Fruit fly (Drosophila melanogaster) whole organism, prepupa: ENCODE data around the gene tara.
"Not testable (repeated sequence)": the region's sequence is repeated elsewhere in the genome, so short reads cannot be mapped to it uniquely, and the experiment has no call there.

ENCODE experiments used
- Blimp-1 ChIP-seq: fragments of 200-800 bp; sonication (Bioruptor generic); optimal IDR thresholded peaks from 3 replicates; lab custom pipeline; 2017; ENCODE audit warnings: missing biosample characterization, missing genetic modification characterization, mild to moderate bottlenecking, moderate library complexity, missing genetic modification reagents
- CG10631 ChIP-seq: fragments of 200-800 bp; sonication (Bioruptor generic); optimal IDR thresholded peaks from 2 replicates; lab custom pipeline; 2016; ENCODE audit warnings: missing biosample characterization, missing genetic modification characterization
- CG10669 ChIP-seq: fragments of 200-800 bp; sonication (Bioruptor generic); optimal IDR thresholded peaks from 3 replicates; lab custom pipeline; 2018; ENCODE audit warnings: missing biosample characterization, mild to moderate bottlenecking, missing genetic modification characterization, moderate library complexity
- CG11294 ChIP-seq: fragments of 200-800 bp; sonication (Bioruptor generic); IDR thresholded peaks from 2 replicates; pipeline ENCODE4 v1.3.6; 2022; ENCODE audit warnings: missing biosample characterization, missing genetic modification characterization
- CG11762 ChIP-seq: fragments of 200-800 bp; sonication (Bioruptor generic); optimal IDR thresholded peaks from 3 replicates; lab custom pipeline; 2016; ENCODE audit warnings: missing biosample characterization, missing genetic modification characterization; ENCODE audit not compliant: insufficient read depth
- CG15336 ChIP-seq: fragments of 200-800 bp; sonication (Bioruptor generic); IDR thresholded peaks from 2 replicates; pipeline ENCODE4 v1.3.6; 2022; ENCODE audit warnings: missing biosample characterization, missing genetic modification characterization
- CG1621 ChIP-seq: fragments of 200-800 bp; sonication (Bioruptor generic); optimal IDR thresholded peaks from 3 replicates; lab custom pipeline; 2018; ENCODE audit warnings: missing biosample characterization, mild to moderate bottlenecking, missing genetic modification characterization
- CG3032 ChIP-seq: fragments of 200-800 bp; optimal IDR thresholded peaks from 2 replicates; lab custom pipeline; 2019; ENCODE audit warnings: missing biosample characterization, mild to moderate bottlenecking, missing genetic modification characterization, moderate library complexity
- CG32006 ChIP-seq: fragments of 200-800 bp; sonication (Bioruptor generic); optimal IDR thresholded peaks from 3 replicates; lab custom pipeline; 2017; ENCODE audit warnings: missing biosample characterization, mild to moderate bottlenecking, missing genetic modification characterization
- CG3919 ChIP-seq: fragments of 200-800 bp; sonication (Bioruptor generic); optimal IDR thresholded peaks from 3 replicates; lab custom pipeline; 2016; ENCODE audit warnings: missing biosample characterization, missing genetic modification characterization
- CG4318 ChIP-seq: fragments of 200-800 bp; sonication (Bioruptor generic); optimal IDR thresholded peaks from 3 replicates; lab custom pipeline; 2017; ENCODE audit warnings: missing biosample characterization, mild to moderate bottlenecking, missing genetic modification characterization
- CG6163 ChIP-seq: fragments of 200-800 bp; sonication (Bioruptor generic); IDR thresholded peaks from 3 replicates; pipeline ENCODE4 v1.3.6; 2022; ENCODE audit warnings: missing biosample characterization, missing genetic modification characterization
- CG6276 ChIP-seq: fragments of 200-800 bp; sonication (Bioruptor generic); optimal IDR thresholded peaks from 2 replicates; lab custom pipeline; 2017; ENCODE audit warnings: missing biosample characterization, mild to moderate bottlenecking, missing genetic modification characterization
- CG6792 ChIP-seq: fragments of 200-800 bp; sonication (Bioruptor generic); optimal IDR thresholded peaks from 3 replicates; lab custom pipeline; 2016; ENCODE audit warnings: missing biosample characterization, missing genetic modification characterization
- CG7368 ChIP-seq: fragments of 200-800 bp; sonication (Bioruptor generic); optimal IDR thresholded peaks from 3 replicates; lab custom pipeline; 2016; ENCODE audit warnings: missing biosample characterization, missing genetic modification characterization
- CG8319 ChIP-seq: fragments of 200-800 bp; sonication (Bioruptor generic); optimal IDR thresholded peaks from 3 replicates; lab custom pipeline; 2016; ENCODE audit warnings: missing biosample characterization, missing genetic modification characterization
- CG8632 ChIP-seq: fragments of 200-800 bp; sonication (Bioruptor generic); optimal IDR thresholded peaks from 3 replicates; lab custom pipeline; 2016; ENCODE audit warnings: missing biosample characterization, missing genetic modification characterization
- Eip75B ChIP-seq: fragments of 200-800 bp; sonication (Bioruptor generic); optimal IDR thresholded peaks from 3 replicates; lab custom pipeline; 2016; ENCODE audit warnings: missing biosample characterization, missing genetic modification characterization
- Eip78C ChIP-seq: fragments of 200-800 bp; sonication (Bioruptor generic); peaks from one replicate; lab custom pipeline; 2016; ENCODE audit warnings: missing biosample characterization, missing genetic modification characterization
- Ets21C ChIP-seq: fragments of 200-800 bp; sonication (Bioruptor generic); optimal IDR thresholded peaks from 3 replicates; lab custom pipeline; 2016; ENCODE audit warnings: missing biosample characterization, missing genetic modification characterization
- Ets96B ChIP-seq: fragments of 200-800 bp; optimal IDR thresholded peaks from 2 replicates; lab custom pipeline; 2019; ENCODE audit warnings: missing biosample characterization, mild to moderate bottlenecking, missing genetic modification characterization, moderate library complexity
- Gug ChIP-seq: fragments of 200-800 bp; sonication (Bioruptor generic); IDR thresholded peaks from 2 replicates; pipeline ENCODE4 v1.3.6; 2022; ENCODE audit warnings: missing biosample characterization, missing genetic modification characterization
- Hr38 ChIP-seq: sonication (Bioruptor generic); optimal IDR thresholded peaks from 2 replicates; lab custom pipeline; 2016; ENCODE audit warnings: missing biosample characterization, missing genetic modification characterization
- Hr39 ChIP-seq: fragments of 200-800 bp; sonication (Bioruptor generic); optimal IDR thresholded peaks from 2 replicates; lab custom pipeline; 2016; ENCODE audit warnings: missing biosample characterization, missing genetic modification characterization
- Hr4 ChIP-seq: fragments of 200-800 bp; sonication (Bioruptor generic); optimal IDR thresholded peaks from 3 replicates; lab custom pipeline; 2016; ENCODE audit warnings: missing biosample characterization, missing genetic modification characterization
- Met ChIP-seq: fragments of 200-800 bp; sonication (Bioruptor generic); optimal IDR thresholded peaks from 3 replicates; lab custom pipeline; 2016; ENCODE audit warnings: missing biosample characterization, missing genetic modification characterization
- Sox102F ChIP-seq: fragments of 200-800 bp; sonication (Bioruptor generic); optimal IDR thresholded peaks from 2 replicates; lab custom pipeline; 2016; ENCODE audit warnings: missing biosample characterization, mild to moderate bottlenecking, missing genetic modification characterization
- Sox14 ChIP-seq: fragments of 200-800 bp; sonication (Bioruptor generic); optimal IDR thresholded peaks from 3 replicates; lab custom pipeline; 2016; ENCODE audit warnings: missing biosample characterization, missing genetic modification characterization
- achi ChIP-seq: fragments of 200-800 bp; sonication (Bioruptor generic); optimal IDR thresholded peaks from 3 replicates; lab custom pipeline; 2016; ENCODE audit warnings: missing biosample characterization, missing genetic modification characterization
- acj6 ChIP-seq: fragments of 200-800 bp; sonication (Bioruptor generic); optimal IDR thresholded peaks from 3 replicates; lab custom pipeline; 2016; ENCODE audit warnings: missing biosample characterization, missing genetic modification characterization
- cyc ChIP-seq: fragments of 200-800 bp; sonication (Bioruptor generic); optimal IDR thresholded peaks from 3 replicates; lab custom pipeline; 2016; ENCODE audit warnings: missing biosample characterization, missing genetic modification characterization
- dac ChIP-seq: fragments of 200-800 bp; sonication (Bioruptor generic); optimal IDR thresholded peaks from 2 replicates; lab custom pipeline; 2017; ENCODE audit warnings: missing biosample characterization, mild to moderate bottlenecking, missing genetic modification characterization
- eg ChIP-seq: fragments of 200-800 bp; sonication (Bioruptor generic); IDR thresholded peaks from 3 replicates; pipeline ENCODE4 v1.3.6; 2022; ENCODE audit warnings: missing biosample characterization, missing genetic modification characterization
- fd85E ChIP-seq: fragments of 200-800 bp; sonication (Bioruptor generic); optimal IDR thresholded peaks from 3 replicates; lab custom pipeline; 2016; ENCODE audit warnings: missing biosample characterization, missing genetic modification characterization
- pdm3 ChIP-seq: fragments of 200-800 bp; sonication (Bioruptor generic); optimal IDR thresholded peaks from 3 replicates; lab custom pipeline; 2016; ENCODE audit warnings: missing biosample characterization, missing genetic modification characterization
- salr ChIP-seq, 2 experiments: fragments of 200-800 bp; sonication (Bioruptor generic); optimal IDR thresholded peaks; 3 replicates each; lab custom pipeline; 2016 to 2018; ENCODE audit warnings: missing biosample characterization in 2 of 2, missing genetic modification characterization in 2 of 2, mild to moderate bottlenecking in 1 of 2
- svp ChIP-seq: fragments of 200-800 bp; sonication (Bioruptor generic); peaks from one replicate; lab custom pipeline; 2016; ENCODE audit warnings: missing biosample characterization, missing genetic modification characterization
- topi ChIP-seq: fragments of 200-800 bp; sonication (Bioruptor generic); optimal IDR thresholded peaks from 3 replicates; lab custom pipeline; 2016; ENCODE audit warnings: missing biosample characterization, missing genetic modification characterization
- vri ChIP-seq: fragments of 200-800 bp; sonication (Bioruptor generic); optimal IDR thresholded peaks from 3 replicates; lab custom pipeline; 2016; ENCODE audit warnings: missing biosample characterization, mild to moderate bottlenecking, missing genetic modification characterization

Gene tara

DNA sequence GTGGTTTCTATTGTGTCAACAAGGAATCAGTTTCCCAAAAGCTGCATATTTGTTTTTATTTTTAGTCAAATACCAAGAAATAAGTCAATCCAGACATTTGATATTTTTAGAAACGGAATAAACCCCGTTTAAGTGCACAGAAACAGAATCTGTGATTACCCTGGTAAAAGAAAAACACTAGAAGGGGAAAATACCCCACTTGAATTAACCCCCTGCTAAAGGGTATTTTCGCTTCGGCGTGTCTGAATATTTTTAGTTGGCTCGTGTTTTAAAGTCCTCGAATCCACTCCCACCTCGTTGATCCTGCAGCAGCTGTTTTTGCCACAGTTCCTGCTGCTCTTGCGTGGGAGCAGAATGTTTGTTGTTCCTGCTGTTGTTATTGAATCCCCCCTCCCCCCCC is 37.7 kb upstream of the tara start:
- no peak for TF ChIP-seq CG32006 (GFP tag; lab: Kevin White, UChicago)
- no peak for TF ChIP-seq eg (GFP tag; lab: Robert Waterston, UW)
- no peak for TF ChIP-seq achi (GFP tag; lab: Kevin White, UChicago)
- no peak for TF ChIP-seq CG4318 (GFP tag; lab: Kevin White, UChicago)
- no peak for TF ChIP-seq Met
- TF ChIP-seq CG6792 (GFP tag; lab: Kevin White, UChicago): no peak
- no peak for TF ChIP-seq Hr38 (GFP tag; lab: Kevin White, UChicago)
- no peak for TF ChIP-seq CG3919 (GFP tag; lab: Kevin White, UChicago)
- TF ChIP-seq CG6276 (GFP tag; lab: Kevin White, UChicago): no peak
- TF ChIP-seq CG11762 (GFP tag; lab: Kevin White, UChicago): no peak
- TF ChIP-seq acj6: no peak
- TF ChIP-seq Gug: no peak
- no peak for TF ChIP-seq CG3032
- no peak for TF ChIP-seq CG6163 (GFP tag; lab: Robert Waterston, UW)
- no peak for TF ChIP-seq CG1621
- TF ChIP-seq CG10669 (GFP tag; lab: Kevin White, UChicago): no peak
- TF ChIP-seq fd85E: no peak

DNA sequence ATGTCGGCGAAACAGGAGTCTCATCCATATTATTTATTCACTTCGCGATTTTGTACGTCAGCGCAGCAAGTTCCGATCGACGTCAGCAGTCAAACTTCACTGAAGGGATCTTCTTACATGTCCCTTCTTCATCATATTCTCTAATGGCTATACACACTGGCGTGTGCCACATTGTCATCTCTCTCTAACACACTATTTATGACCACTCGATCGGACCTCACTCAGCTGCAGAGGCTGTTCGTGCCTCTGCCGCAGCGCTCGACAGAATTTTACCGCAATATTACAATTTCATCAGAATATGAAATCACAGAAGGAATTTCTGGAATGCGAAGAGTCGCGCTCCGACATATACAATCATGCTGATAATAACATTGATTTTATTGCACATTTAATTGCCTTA is 36.0 kb upstream of the tara start, which contains the start of gene Bin1:
Gene Bin1 (minus strand): TSS at position 101 of the 400 bp plus-strand sequence.
- TF ChIP-seq CG15336 (GFP tag; lab: Robert Waterston, UW); Hr38 (GFP tag; lab: Kevin White, UChicago); CG10669 (GFP tag; lab: Kevin White, UChicago): not testable (repeated sequence)

DNA sequence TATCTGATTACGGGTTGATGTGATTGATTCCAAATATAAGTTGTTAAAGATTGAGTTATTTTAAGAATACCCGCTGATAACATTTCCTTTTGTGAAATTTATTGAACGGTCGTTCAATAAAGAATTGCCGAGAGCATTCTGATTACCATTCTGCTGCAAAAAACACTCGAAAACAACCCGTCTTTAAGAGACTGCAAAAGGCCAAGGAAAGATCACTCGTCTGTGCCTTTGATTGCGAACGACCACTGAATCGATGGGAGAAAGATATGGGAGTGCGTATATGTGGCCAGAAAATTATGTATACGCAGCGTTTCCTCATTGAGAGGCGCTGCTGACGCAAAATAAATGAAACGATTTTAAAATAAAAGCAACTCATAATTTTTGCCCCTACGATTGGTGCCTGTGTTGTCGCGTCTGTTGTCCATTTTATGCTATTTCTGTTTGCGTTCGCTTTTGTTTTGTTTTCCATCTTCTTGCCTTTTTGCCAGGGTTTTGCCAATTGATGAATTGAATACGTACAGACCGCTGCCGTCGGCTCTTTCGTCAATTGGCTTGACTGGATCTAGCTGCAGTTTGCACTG is 35.2 kb upstream of the tara start:
- no peak for TF ChIP-seq cyc
- peak; percentile 95 for TF ChIP-seq svp (GFP tag; lab: Kevin White, UChicago)

DNA sequence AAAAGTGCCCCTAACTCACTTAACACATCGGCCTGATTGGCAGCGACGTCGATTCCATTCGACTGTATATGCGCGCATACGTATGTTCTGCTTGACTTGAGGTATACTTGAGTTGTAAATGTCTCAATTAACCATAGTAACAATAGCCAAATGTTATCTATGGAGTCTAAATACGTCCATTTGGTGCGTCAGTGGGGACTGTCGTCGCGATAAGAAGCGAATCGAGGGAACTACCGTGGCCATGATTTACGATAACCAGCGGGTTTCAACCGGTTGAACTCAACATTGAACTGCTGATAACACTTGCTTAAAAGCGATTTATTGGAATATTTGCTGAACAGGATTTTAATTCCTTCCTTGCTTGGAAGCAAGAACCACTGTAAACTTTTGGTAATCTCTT is 34.7 kb upstream of the tara start:
- TF ChIP-seq CG6163 (GFP tag; lab: Robert Waterston, UW): no peak
- no peak for TF ChIP-seq CG10631 (GFP tag; lab: Kevin White, UChicago)
- TF ChIP-seq CG6792 (GFP tag; lab: Kevin White, UChicago): no peak
- TF ChIP-seq Eip78C (GFP tag; lab: Kevin White, UChicago): no peak
- TF ChIP-seq CG3032: no peak
- no peak for TF ChIP-seq salr (GFP tag; optimal IDR thresholded peaks at IDR 0.05; lab: Kevin White, UChicago)
- no peak for TF ChIP-seq CG4318 (GFP tag; lab: Kevin White, UChicago)
- TF ChIP-seq dac: no peak
- TF ChIP-seq svp (GFP tag; lab: Kevin White, UChicago): no peak
- TF ChIP-seq Ets96B (tag; lab: Kevin White, UChicago): no peak
- no peak for TF ChIP-seq CG10669 (GFP tag; lab: Kevin White, UChicago)
- no peak for TF ChIP-seq Hr4 (GFP tag; lab: Kevin White, UChicago)
- TF ChIP-seq Hr39 (GFP tag; lab: Kevin White, UChicago): no peak
- no peak for TF ChIP-seq cyc
- no peak for TF ChIP-seq Ets21C (GFP tag; lab: Kevin White, UChicago)
- TF ChIP-seq CG15336 (GFP tag; lab: Robert Waterston, UW): no peak

DNA sequence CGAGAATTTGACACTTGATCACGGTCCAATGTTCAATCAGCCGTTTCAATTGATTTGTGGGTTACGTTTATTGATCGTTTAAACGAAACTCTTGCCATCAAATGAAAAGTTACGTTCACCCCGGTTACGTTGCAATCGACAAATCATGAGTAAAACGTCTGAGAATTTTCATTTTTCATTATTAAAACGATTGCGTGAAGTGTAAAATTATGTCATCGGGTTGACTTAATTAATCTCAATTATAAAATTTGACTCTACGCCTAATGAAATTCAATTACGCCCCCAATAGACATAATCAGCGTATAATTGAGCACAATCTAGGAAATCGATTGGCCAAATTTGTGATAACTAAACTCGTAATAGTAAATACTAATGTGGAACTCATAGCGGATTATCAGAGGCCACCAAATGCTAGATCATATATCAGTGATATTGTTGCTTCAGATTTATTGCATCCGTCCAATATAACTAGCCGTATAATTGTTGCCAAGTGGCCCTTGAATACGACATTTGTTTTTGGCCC is 24.9 kb upstream of the tara start:
- TF ChIP-seq topi (GFP tag; lab: Kevin White, UChicago) (no peak), Blimp-1 (GFP tag; lab: Kevin White, UChicago) (no peak), Hr38 (GFP tag; lab: Kevin White, UChicago) (no peak), CG8319 (GFP tag; lab: Kevin White, UChicago) (no peak), fd85E (no peak), CG7368 (GFP tag; lab: Kevin White, UChicago) (no peak), CG3032 (no peak), CG4318 (GFP tag; lab: Kevin White, UChicago) (no peak), CG11294 (no peak), Eip75B (no peak), pdm3 (GFP tag; lab: Kevin White, UChicago) (no peak), Eip78C (GFP tag; lab: Kevin White, UChicago) (no peak), Sox102F (no peak), CG8632 (GFP tag; lab: Kevin White, UChicago) (no peak), vri (GFP tag; lab: Kevin White, UChicago) (no peak), CG1621 (no peak), Sox14 (GFP tag; lab: Kevin White, UChicago) (no peak), Ets21C (GFP tag; lab: Kevin White, UChicago) (no peak), eg (GFP tag; lab: Robert Waterston, UW) (no peak), Hr4 (GFP tag; lab: Kevin White, UChicago) (no peak)
